Fruit fly (Drosophila melanogaster) whole organism, prepupa: ENCODE results near the gene CG8312.
A peak's percentile ranks its signal among the peaks of the same experiment; 100 is the strongest.

Experiments used
- CG10631 ChIP-seq: fragments of 200-800 bp; sonication (Bioruptor generic); optimal IDR thresholded peaks from 2 replicates; lab custom pipeline; 2016; ENCODE audit warnings: missing biosample characterization, missing genetic modification characterization
- CG11294 ChIP-seq: fragments of 200-800 bp; sonication (Bioruptor generic); IDR thresholded peaks from 2 replicates; pipeline ENCODE4 v1.3.6; 2022; ENCODE audit warnings: missing biosample characterization, missing genetic modification characterization
- CG11762 ChIP-seq: fragments of 200-800 bp; sonication (Bioruptor generic); optimal IDR thresholded peaks from 3 replicates; lab custom pipeline; 2016; ENCODE audit warnings: missing biosample characterization, missing genetic modification characterization; ENCODE audit not compliant: insufficient read depth
- CG11902 ChIP-seq: fragments of 200-800 bp; sonication (Bioruptor generic); optimal IDR thresholded peaks from 3 replicates; lab custom pipeline; 2016; ENCODE audit warnings: missing biosample characterization, missing genetic modification characterization
- CG15336 ChIP-seq: fragments of 200-800 bp; sonication (Bioruptor generic); IDR thresholded peaks from 2 replicates; pipeline ENCODE4 v1.3.6; 2022; ENCODE audit warnings: missing biosample characterization, missing genetic modification characterization
- CG3032 ChIP-seq: fragments of 200-800 bp; optimal IDR thresholded peaks from 2 replicates; lab custom pipeline; 2019; ENCODE audit warnings: missing biosample characterization, mild to moderate bottlenecking, missing genetic modification characterization, moderate library complexity
- CG31627 ChIP-seq: fragments of 200-800 bp; sonication (Bioruptor generic); optimal IDR thresholded peaks from 3 replicates; lab custom pipeline; 2016; ENCODE audit warnings: missing biosample characterization, missing genetic modification characterization
- CG32006 ChIP-seq: fragments of 200-800 bp; sonication (Bioruptor generic); optimal IDR thresholded peaks from 3 replicates; lab custom pipeline; 2017; ENCODE audit warnings: missing biosample characterization, mild to moderate bottlenecking, missing genetic modification characterization
- CG3919 ChIP-seq: fragments of 200-800 bp; sonication (Bioruptor generic); optimal IDR thresholded peaks from 3 replicates; lab custom pipeline; 2016; ENCODE audit warnings: missing biosample characterization, missing genetic modification characterization
- CG4318 ChIP-seq: fragments of 200-800 bp; sonication (Bioruptor generic); optimal IDR thresholded peaks from 3 replicates; lab custom pipeline; 2017; ENCODE audit warnings: missing biosample characterization, mild to moderate bottlenecking, missing genetic modification characterization
- CG6163 ChIP-seq: fragments of 200-800 bp; sonication (Bioruptor generic); IDR thresholded peaks from 3 replicates; pipeline ENCODE4 v1.3.6; 2022; ENCODE audit warnings: missing biosample characterization, missing genetic modification characterization
- CG6276 ChIP-seq: fragments of 200-800 bp; sonication (Bioruptor generic); optimal IDR thresholded peaks from 2 replicates; lab custom pipeline; 2017; ENCODE audit warnings: missing biosample characterization, mild to moderate bottlenecking, missing genetic modification characterization
- CG6808 ChIP-seq: fragments of 200-800 bp; sonication (Bioruptor generic); optimal IDR thresholded peaks from 3 replicates; lab custom pipeline; 2017; ENCODE audit warnings: missing biosample characterization, missing genetic modification characterization, mild to moderate bottlenecking, moderate library complexity, missing genetic modification reagents
- CG6854 ChIP-seq: fragments of 200-800 bp; sonication (Bioruptor generic); optimal IDR thresholded peaks from 2 replicates; lab custom pipeline; 2017; ENCODE audit warnings: missing biosample characterization, mild to moderate bottlenecking, missing genetic modification characterization
- CG8119 ChIP-seq: fragments of 200-800 bp; sonication (Bioruptor generic); IDR thresholded peaks from 3 replicates; pipeline ENCODE4 v1.3.6; 2022; ENCODE audit warnings: missing biosample characterization, missing genetic modification characterization
- CG8319 ChIP-seq: fragments of 200-800 bp; sonication (Bioruptor generic); optimal IDR thresholded peaks from 3 replicates; lab custom pipeline; 2016; ENCODE audit warnings: missing biosample characterization, missing genetic modification characterization
- CG8632 ChIP-seq: fragments of 200-800 bp; sonication (Bioruptor generic); optimal IDR thresholded peaks from 3 replicates; lab custom pipeline; 2016; ENCODE audit warnings: missing biosample characterization, missing genetic modification characterization
- Eip75B ChIP-seq: fragments of 200-800 bp; sonication (Bioruptor generic); optimal IDR thresholded peaks from 3 replicates; lab custom pipeline; 2016; ENCODE audit warnings: missing biosample characterization, missing genetic modification characterization
- Eip78C ChIP-seq: fragments of 200-800 bp; sonication (Bioruptor generic); peaks from one replicate; lab custom pipeline; 2016; ENCODE audit warnings: missing biosample characterization, missing genetic modification characterization
- Ets21C ChIP-seq: fragments of 200-800 bp; sonication (Bioruptor generic); optimal IDR thresholded peaks from 3 replicates; lab custom pipeline; 2016; ENCODE audit warnings: missing biosample characterization, missing genetic modification characterization
- Ets96B ChIP-seq: fragments of 200-800 bp; optimal IDR thresholded peaks from 2 replicates; lab custom pipeline; 2019; ENCODE audit warnings: missing biosample characterization, mild to moderate bottlenecking, missing genetic modification characterization, moderate library complexity
- Gug ChIP-seq: fragments of 200-800 bp; sonication (Bioruptor generic); IDR thresholded peaks from 2 replicates; pipeline ENCODE4 v1.3.6; 2022; ENCODE audit warnings: missing biosample characterization, missing genetic modification characterization
- Hr4 ChIP-seq: fragments of 200-800 bp; sonication (Bioruptor generic); optimal IDR thresholded peaks from 3 replicates; lab custom pipeline; 2016; ENCODE audit warnings: missing biosample characterization, missing genetic modification characterization
- OdsH ChIP-seq: fragments of 200-800 bp; sonication (Bioruptor generic); optimal IDR thresholded peaks from 3 replicates; lab custom pipeline; 2016; ENCODE audit warnings: missing biosample characterization, missing genetic modification characterization
- Sox102F ChIP-seq: fragments of 200-800 bp; sonication (Bioruptor generic); optimal IDR thresholded peaks from 2 replicates; lab custom pipeline; 2016; ENCODE audit warnings: missing biosample characterization, mild to moderate bottlenecking, missing genetic modification characterization
- Sox14 ChIP-seq: fragments of 200-800 bp; sonication (Bioruptor generic); optimal IDR thresholded peaks from 3 replicates; lab custom pipeline; 2016; ENCODE audit warnings: missing biosample characterization, missing genetic modification characterization
- achi ChIP-seq: fragments of 200-800 bp; sonication (Bioruptor generic); optimal IDR thresholded peaks from 3 replicates; lab custom pipeline; 2016; ENCODE audit warnings: missing biosample characterization, missing genetic modification characterization
- acj6 ChIP-seq: fragments of 200-800 bp; sonication (Bioruptor generic); optimal IDR thresholded peaks from 3 replicates; lab custom pipeline; 2016; ENCODE audit warnings: missing biosample characterization, missing genetic modification characterization
- dac ChIP-seq: fragments of 200-800 bp; sonication (Bioruptor generic); optimal IDR thresholded peaks from 2 replicates; lab custom pipeline; 2017; ENCODE audit warnings: missing biosample characterization, mild to moderate bottlenecking, missing genetic modification characterization
- dsx ChIP-seq: fragments of 200-800 bp; optimal IDR thresholded peaks from 3 replicates; lab custom pipeline; 2019; ENCODE audit warnings: missing biosample characterization, mild to moderate bottlenecking, missing genetic modification characterization, moderate library complexity; ENCODE audit not compliant: poor library complexity, severe bottlenecking
- eg ChIP-seq: fragments of 200-800 bp; sonication (Bioruptor generic); IDR thresholded peaks from 3 replicates; pipeline ENCODE4 v1.3.6; 2022; ENCODE audit warnings: missing biosample characterization, missing genetic modification characterization
- fd59A ChIP-seq: fragments of 200-800 bp; sonication (Bioruptor generic); optimal IDR thresholded peaks from 2 replicates; lab custom pipeline; 2017; ENCODE audit warnings: missing biosample characterization, mild to moderate bottlenecking, missing genetic modification characterization, missing genetic modification reagents
- fd85E ChIP-seq: fragments of 200-800 bp; sonication (Bioruptor generic); optimal IDR thresholded peaks from 3 replicates; lab custom pipeline; 2016; ENCODE audit warnings: missing biosample characterization, missing genetic modification characterization
- fkh ChIP-seq: fragments of 200-800 bp; sonication (Bioruptor generic); optimal IDR thresholded peaks from 3 replicates; lab custom pipeline; 2017; ENCODE audit warnings: missing biosample characterization, mild to moderate bottlenecking, missing genetic modification characterization, moderate library complexity
- lz ChIP-seq: fragments of 200-800 bp; sonication (Bioruptor generic); optimal IDR thresholded peaks from 3 replicates; lab custom pipeline; 2016; ENCODE audit warnings: missing biosample characterization, missing genetic modification characterization
- net ChIP-seq: fragments of 200-800 bp; sonication (Bioruptor generic); optimal IDR thresholded peaks from 3 replicates; lab custom pipeline; 2016; ENCODE audit warnings: missing biosample characterization, missing genetic modification characterization
- pdm3 ChIP-seq: fragments of 200-800 bp; sonication (Bioruptor generic); optimal IDR thresholded peaks from 3 replicates; lab custom pipeline; 2016; ENCODE audit warnings: missing biosample characterization, missing genetic modification characterization
- salr ChIP-seq, 2 experiments: fragments of 200-800 bp; sonication (Bioruptor generic); optimal IDR thresholded peaks; 3 replicates each; lab custom pipeline; 2016 to 2018; ENCODE audit warnings: missing biosample characterization in 2 of 2, missing genetic modification characterization in 2 of 2, mild to moderate bottlenecking in 1 of 2
- spab ChIP-seq: fragments of 200-800 bp; sonication (Bioruptor generic); optimal IDR thresholded peaks from 2 replicates; lab custom pipeline; 2017; ENCODE audit warnings: missing biosample characterization, mild to moderate bottlenecking, missing genetic modification characterization, missing genetic modification reagents
- ss ChIP-seq, 2 experiments: fragments of 200-800 bp; sonication (Bioruptor generic); optimal IDR thresholded peaks; 2 replicates in 1 of 2; 3 replicates in 1 of 2; lab custom pipeline; 2017 to 2018; ENCODE audit warnings: mild to moderate bottlenecking in 2 of 2, missing biosample characterization in 2 of 2, missing genetic modification characterization in 2 of 2, moderate library complexity in 1 of 2
- vri ChIP-seq: fragments of 200-800 bp; sonication (Bioruptor generic); optimal IDR thresholded peaks from 3 replicates; lab custom pipeline; 2016; ENCODE audit warnings: missing biosample characterization, mild to moderate bottlenecking, missing genetic modification characterization

The CG8312 gene

DNA sequence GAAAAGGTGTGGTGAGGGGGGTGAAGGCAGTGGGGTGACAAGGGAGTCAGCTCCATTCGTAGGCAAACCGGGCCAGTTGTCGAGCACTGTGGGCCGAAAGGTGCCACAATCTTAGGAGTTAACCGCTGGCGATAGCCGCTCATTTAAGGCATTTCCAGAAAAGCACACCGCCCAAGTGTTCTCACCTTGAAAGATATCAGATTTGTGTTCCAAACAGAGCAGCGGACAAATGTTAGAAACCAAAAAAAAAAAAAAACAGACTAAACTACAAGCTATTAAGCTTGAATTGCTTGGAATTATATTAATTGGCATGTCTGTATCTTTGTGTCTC lies 3.1 kb downstream of the CG8312 start (continued):
- TF ChIP-seq vri (GFP tag; lab: Kevin White, UChicago): no peak
- peak; percentile 37 for TF ChIP-seq Eip78C (GFP tag; lab: Kevin White, UChicago)
- TF ChIP-seq OdsH (GFP tag; lab: Kevin White, UChicago): peak; percentile 55
- no peak for TF ChIP-seq pdm3
- no peak for TF ChIP-seq dsx
- peak; percentile 65 for TF ChIP-seq CG6808
- peak; percentile 61 for TF ChIP-seq spab (GFP tag; lab: Kevin White, UChicago)
- peak; percentile 34 for TF ChIP-seq CG8632
- no peak for TF ChIP-seq CG6854 (GFP tag; lab: Kevin White, UChicago)
- TF ChIP-seq Ets96B (tag; lab: Kevin White, UChicago): peak; percentile 23
- peak; percentile 59 for TF ChIP-seq CG10631 (GFP tag; lab: Kevin White, UChicago)
- no peak for TF ChIP-seq Sox102F (GFP tag; lab: Kevin White, UChicago)
- peak; percentile 30 for TF ChIP-seq net
- no peak for TF ChIP-seq lz (GFP tag; lab: Kevin White, UChicago)
- TF ChIP-seq achi: peak; percentile 37
- TF ChIP-seq Hr4 (GFP tag; lab: Kevin White, UChicago): peak; percentile 61
- TF ChIP-seq CG15336 (GFP tag; lab: Robert Waterston, UW): 0 out of 2 replicates have a peak, but pooled peaks have one; percentile 4
- peak; percentile 58 for TF ChIP-seq CG6276 (GFP tag; lab: Kevin White, UChicago)
- TF ChIP-seq acj6 (GFP tag; lab: Kevin White, UChicago): peak; percentile 47
- no peak for TF ChIP-seq CG8319 (GFP tag; lab: Kevin White, UChicago)

- TF ChIP-seq CG15336 (GFP tag; lab: Robert Waterston, UW) (peak; percentile 45), CG8119 (peak; percentile 16; the same call in 2 of the 3 replicates), CG6854 (GFP tag; lab: Kevin White, UChicago) (no peak), CG3919 (GFP tag; lab: Kevin White, UChicago) (no peak), CG4318 (GFP tag; lab: Kevin White, UChicago) (no peak), dsx (no peak), salr (GFP tag; optimal IDR thresholded peaks at IDR 0.05; lab: Kevin White, UChicago) (no peak), CG6163 (GFP tag; lab: Robert Waterston, UW) (peak; percentile 47), eg (GFP tag; lab: Robert Waterston, UW) (peak; percentile 69), lz (GFP tag; lab: Kevin White, UChicago) (no peak), CG8319 (GFP tag; lab: Kevin White, UChicago) (no peak), net (no peak), CG11294 (GFP tag; lab: Robert Waterston, UW) (no peak), Ets96B (tag; lab: Kevin White, UChicago) (no peak)
Measured at dm6 chr3R:9594839-9595238, 3.7 kb downstream of the CG8312 start.

- TF ChIP-seq CG31627 (GFP tag; lab: Kevin White, UChicago) (no peak), fkh (peak; percentile 47)
Measured at dm6 chr3R:9595681-9596357, 4.7 kb downstream of the CG8312 start.

DNA sequence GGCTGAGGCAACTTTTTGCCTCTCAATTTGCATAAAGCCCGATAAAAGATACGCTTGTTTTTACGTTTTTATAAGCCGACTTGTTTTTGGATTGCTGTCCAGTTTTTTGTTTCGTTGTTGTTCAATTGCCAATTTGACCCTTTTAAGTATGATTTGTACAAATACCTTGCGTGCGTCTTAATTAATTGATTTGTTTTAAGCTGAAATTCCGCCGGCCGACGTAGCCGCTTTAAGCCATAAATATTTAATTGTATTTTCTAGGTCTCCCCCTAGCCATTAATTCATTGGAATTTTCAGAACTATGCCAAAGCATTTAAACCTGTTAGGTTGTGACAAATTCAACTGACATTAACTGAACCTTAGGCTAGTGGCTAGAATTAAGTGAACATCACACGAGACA lies 5.5 kb downstream of the CG8312 start:
- TF ChIP-seq CG3032 (tag; lab: Kevin White, UChicago): no peak
- peak; percentile 15 for TF ChIP-seq Eip78C (GFP tag; lab: Kevin White, UChicago)
- no peak for TF ChIP-seq CG31627 (GFP tag; lab: Kevin White, UChicago)

DNA sequence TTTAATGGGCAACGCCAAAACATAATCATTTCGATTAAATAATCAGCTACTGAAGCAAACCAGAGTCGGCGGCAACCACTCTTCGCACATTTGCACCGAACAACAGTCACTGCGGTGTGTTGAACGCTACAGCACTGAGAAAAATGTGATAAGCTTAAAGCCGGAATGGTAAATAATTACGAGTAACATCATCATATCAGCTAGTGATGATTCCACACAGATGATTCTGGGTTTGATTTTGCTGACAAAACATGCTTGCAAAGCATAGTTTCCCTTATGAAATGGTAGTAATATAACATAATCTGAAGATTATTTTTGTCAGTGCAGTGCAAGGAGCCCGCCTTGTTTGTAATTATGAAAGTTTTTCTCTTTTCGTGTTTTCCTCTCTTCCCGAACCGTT lies 7.0 kb downstream of the CG8312 start:
- peak; percentile 86 for TF ChIP-seq CG6163 (GFP tag; lab: Robert Waterston, UW)
- peak; percentile 83 for TF ChIP-seq Eip75B (GFP tag; lab: Kevin White, UChicago)
- TF ChIP-seq Hr4 (GFP tag; lab: Kevin White, UChicago): peak; percentile 98
- peak; percentile 54 for TF ChIP-seq fd59A (GFP tag; lab: Kevin White, UChicago)
- TF ChIP-seq CG31627 (GFP tag; lab: Kevin White, UChicago): peak; percentile 77
- peak; percentile 84 for TF ChIP-seq achi
- TF ChIP-seq Sox102F (GFP tag; lab: Kevin White, UChicago): peak; percentile 73
- peak in 1 of 2 experiments; percentile 31 for TF ChIP-seq ss (GFP tag; optimal IDR thresholded peaks at IDR 0.05; lab: Kevin White, UChicago)
- peak; percentile 92 for TF ChIP-seq CG15336 (GFP tag; lab: Robert Waterston, UW)
- peak; percentile 89 for TF ChIP-seq eg (GFP tag; lab: Robert Waterston, UW)
- peak; percentile 93 for TF ChIP-seq dac (GFP tag; lab: Kevin White, UChicago)
- peak; percentile 73 for TF ChIP-seq lz (GFP tag; lab: Kevin White, UChicago)
- TF ChIP-seq CG11294 (GFP tag; lab: Robert Waterston, UW): peak; percentile 64; the same call in 1 of the 2 replicates
- peak; percentile 68 for TF ChIP-seq CG11902 (GFP tag; lab: Kevin White, UChicago)
- peak; percentile 51 for TF ChIP-seq Ets21C (GFP tag; lab: Kevin White, UChicago)
- TF ChIP-seq CG11762 (GFP tag; lab: Kevin White, UChicago): peak; percentile 81
- TF ChIP-seq CG8119: peak; percentile 95
- TF ChIP-seq Gug (GFP tag; lab: Robert Waterston, UW): peak; percentile 78
- TF ChIP-seq fd85E (GFP tag; lab: Kevin White, UChicago): peak; percentile 32
- TF ChIP-seq Sox14: peak; percentile 82
- TF ChIP-seq CG32006: peak; percentile 96
